Worm (Caenorhabditis elegans): ENCODE results near the gene dhs-12.

DNA sequence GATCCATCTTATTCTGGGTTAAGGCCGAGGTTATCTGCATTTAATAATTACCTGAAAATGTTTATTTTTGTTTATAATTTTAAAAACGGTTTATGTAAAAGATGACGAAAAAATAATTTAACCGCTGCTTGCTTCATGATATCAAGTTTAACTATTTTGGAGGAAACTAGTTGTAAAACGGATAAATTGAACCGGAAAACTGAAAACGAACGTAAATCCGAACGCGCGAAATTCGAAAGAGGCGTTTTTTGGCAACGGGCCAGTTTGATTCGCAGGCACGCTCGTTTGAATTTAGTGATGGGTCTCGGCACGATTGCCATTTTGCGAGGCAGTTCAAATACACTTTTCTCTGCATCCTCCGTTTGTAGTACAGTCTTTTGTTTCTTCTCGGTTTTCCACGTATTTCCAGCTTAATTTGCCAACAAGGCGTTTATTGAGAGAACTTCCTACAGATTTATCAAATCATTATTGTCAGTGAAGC is 13.3 kb upstream of the dhs-12 start, which contains the start of the genes gtbp-1 and K08F4.3:
- peak; percentile 57 for TF ChIP-seq lin-13 (tag; optimal IDR thresholded peaks at IDR 0.05)
- peak; percentile 74 for TF ChIP-seq unc-120 (tag; optimal IDR thresholded peaks at IDR 0.05; ENCODE audit: poor library complexity, severe bottlenecking)
- peak; percentile 47 for TF ChIP-seq pha-4 (tag; optimal IDR thresholded peaks at IDR 0.05)

Data from whole organism, mixed stage, embryonic.